Worm (Caenorhabditis elegans) whole organism, L4/young adult: ENCODE results near the gene wdr-31.

Experiments
- W03F9.2 ChIP-seq: fragments of 150-350 bp; optimal IDR thresholded peaks from 2 replicates; lab custom pipeline; 2014; ENCODE audit warnings: missing biosample characterization, missing genetic modification characterization
- him-1 ChIP-seq: sonication (generic microtip); optimal IDR thresholded peaks from 2 replicates; lab custom pipeline; 2016; ENCODE audit warnings: missing genotype, missing genetic modification reagents, missing genetic modification characterization, missing compliant biosample characterization

DNA sequence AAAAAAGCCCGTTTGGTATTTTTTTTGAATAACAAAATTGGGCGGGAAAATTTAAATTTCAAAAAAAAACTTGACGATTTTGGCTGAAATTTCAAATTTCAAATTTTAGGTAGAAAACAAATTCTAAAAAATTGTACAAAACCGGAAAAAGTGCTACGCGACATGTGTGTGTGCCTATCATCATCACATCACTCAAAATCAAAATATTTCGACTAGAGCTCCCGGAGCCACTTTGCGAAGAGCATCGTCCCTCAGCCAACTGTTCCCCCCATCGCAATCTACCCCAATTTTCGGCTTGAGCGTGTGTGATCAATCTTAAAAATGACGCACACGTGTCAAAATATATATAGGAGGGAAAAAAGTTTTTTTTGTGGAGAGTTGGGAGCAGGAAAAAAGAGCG lies 8.3 kb downstream of the wdr-31 start:
- TF ChIP-seq him-1 (tag; lab: Kevin White, UChicago): no peak
- TF ChIP-seq W03F9.2 (tag; lab: Kevin White, UChicago): no peak
